Worm (Caenorhabditis elegans) whole organism, L3 larva: ENCODE results near the gene R05H11.1.

Source experiments
- ama-1 ChIP-seq: fragments of 150-350 bp; optimal IDR thresholded peaks from 2 replicates; lab custom pipeline; 2018
- elt-1 ChIP-seq: fragments of 150-350 bp; optimal IDR thresholded peaks from 2 replicates; lab custom pipeline; 2014; ENCODE audit warnings: missing biosample characterization, missing genetic modification characterization
- elt-2 ChIP-seq: sonication (generic microtip); optimal IDR thresholded peaks from 2 replicates; lab custom pipeline; 2016; ENCODE audit warnings: missing genetic modification reagents, mild to moderate bottlenecking, missing genetic modification characterization, missing compliant biosample characterization
- lin-39 ChIP-seq: fragments of 150-350 bp; optimal IDR thresholded peaks from 2 replicates; lab custom pipeline; 2018; ENCODE audit warnings: missing biosample characterization, missing genetic modification reagents, missing genetic modification characterization
- nhr-11 ChIP-seq: fragments of 150-350 bp; optimal IDR thresholded peaks from 2 replicates; lab custom pipeline; 2014; ENCODE audit warnings: missing biosample characterization, missing genetic modification characterization
- nhr-28 ChIP-seq: fragments of 150-350 bp; optimal IDR thresholded peaks from 2 replicates; lab custom pipeline; 2014; ENCODE audit warnings: missing biosample characterization, missing genetic modification characterization

DNA sequence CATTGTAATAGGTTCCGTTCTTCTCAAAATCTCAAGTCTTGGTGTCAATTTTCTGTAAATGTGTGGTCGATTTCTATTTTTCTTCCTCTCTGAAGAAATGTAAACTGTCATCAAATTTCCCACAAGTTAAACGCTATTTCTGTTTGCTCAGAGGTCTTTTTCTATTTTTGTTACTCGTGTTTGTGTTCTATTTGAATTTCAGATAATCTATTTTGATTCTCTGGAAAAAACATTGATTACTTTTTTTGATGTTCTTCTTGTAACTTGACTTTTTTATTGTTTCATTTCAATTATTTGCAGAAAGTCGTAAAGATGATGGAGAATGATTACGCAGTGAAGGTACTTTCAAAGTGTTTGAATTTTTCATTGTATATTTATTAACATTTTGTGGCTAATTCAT, 7.1 kb downstream of the R05H11.1 start, which contains the start of gene lim-8:
- TF ChIP-seq nhr-11 = no peak
- TF ChIP-seq elt-2 = no peak
- TF ChIP-seq lin-39 = no peak
- no peak for TF ChIP-seq elt-1 (tag; lab: Kevin White, UChicago)
- TF ChIP-seq nhr-28 (tag; lab: Kevin White, UChicago) = no peak
- no peak for TF ChIP-seq ama-1 (lab: Kevin White, UChicago)
